Worm (Caenorhabditis elegans) whole organism, young adult: ENCODE measurements around the gene ztf-30.

Experiments
- B0019.2 ChIP-seq: fragments of 200-800 bp; sonication (Bioruptor generic); conservative IDR thresholded peaks from 2 replicates; pipeline ENCODE4 v1.3.6; 2022; ENCODE audit warnings: missing genetic modification reagents, missing genetic modification characterization, missing compliant biosample characterization
- cebp-2 ChIP-seq: fragments of 200-800 bp; sonication (Bioruptor generic); IDR thresholded peaks from 2 replicates; pipeline ENCODE4 v1.3.6; 2022; ENCODE audit warnings: missing genetic modification characterization, missing compliant biosample characterization
- dpl-1 ChIP-seq: fragments of 150-350 bp; optimal IDR thresholded peaks from 2 replicates; lab custom pipeline; 2014; ENCODE audit warnings: missing biosample characterization, missing genetic modification reagents, missing genetic modification characterization
- efl-1 ChIP-seq: fragments of 150-350 bp; optimal IDR thresholded peaks from 2 replicates; lab custom pipeline; 2014; ENCODE audit warnings: missing biosample characterization, missing genetic modification reagents, missing genetic modification characterization
- hlh-12 ChIP-seq: sonication (generic microtip); optimal IDR thresholded peaks from 2 replicates; lab custom pipeline; 2016; ENCODE audit warnings: missing genetic modification characterization, missing compliant biosample characterization
- hsf-1 ChIP-seq: fragments of 200-800 bp; sonication (Bioruptor generic); IDR thresholded peaks from 2 replicates; pipeline ENCODE4 v1.3.6; 2022; ENCODE audit warnings: missing genetic modification reagents, missing genetic modification characterization, missing compliant biosample characterization
- snpc-1.3 ChIP-seq: sonication (generic microtip); optimal IDR thresholded peaks from 2 replicates; lab custom pipeline; 2017; ENCODE audit warnings: missing genetic modification characterization, mild to moderate bottlenecking, missing compliant biosample characterization, antibody characterized with exemption, moderate library complexity, missing genotype, missing genetic modification reagents; ENCODE audit not compliant: insufficient read depth
- snpc-4 ChIP-seq, 5 experiments: fragments of 150-350 bp in 1 of 5; sonication (generic microtip) in 4 of 5; optimal IDR thresholded peaks; 2 replicates each; lab custom pipeline; 2014 to 2018; ENCODE audit warnings: missing genetic modification characterization in 5 of 5, missing biosample characterization in 3 of 5, antibody characterized with exemption in 2 of 5, mild to moderate bottlenecking in 2 of 5, missing compliant biosample characterization in 2 of 5, missing genotype in 2 of 5, moderate library complexity in 2 of 5, missing genetic modification reagents in 1 of 5
- unc-130 ChIP-seq: sonication (generic microtip); optimal IDR thresholded peaks from 2 replicates; lab custom pipeline; 2016; ENCODE audit warnings: missing genetic modification reagents, missing genetic modification characterization, missing compliant biosample characterization
- unc-62 ChIP-seq: fragments of 150-350 bp; optimal IDR thresholded peaks from 2 replicates; lab custom pipeline; 2014; ENCODE audit warnings: missing biosample characterization, missing genetic modification reagents, missing genetic modification characterization

DNA sequence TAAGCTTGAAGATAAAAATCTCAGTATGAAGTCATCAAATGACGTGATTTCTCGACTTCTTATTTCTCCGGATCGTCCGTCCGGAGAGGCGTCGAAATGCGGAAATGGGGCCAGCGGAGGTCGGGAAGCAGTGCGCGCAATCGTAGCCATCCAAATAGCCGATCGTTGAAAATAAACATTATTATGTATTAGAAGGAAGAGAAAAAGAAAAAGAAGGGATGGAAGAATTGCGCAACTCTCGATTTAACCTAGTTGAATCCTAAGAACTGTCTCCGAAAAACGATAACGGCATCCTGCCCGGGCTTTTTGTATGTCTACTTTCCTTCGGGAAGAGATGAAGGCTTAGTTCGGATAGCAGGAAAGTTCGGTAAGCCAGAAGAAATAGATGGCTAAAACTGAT, 4.5 kb upstream of the ztf-30 start:
- TF ChIP-seq efl-1 (GFP tag; lab: Kevin White, UChicago), result no peak
- TF ChIP-seq snpc-1.3 (tag; lab: Kevin White, UChicago), result no peak
- TF ChIP-seq unc-62, result no peak
- no peak for TF ChIP-seq cebp-2 (GFP tag; lab: Robert Waterston, UW)
- TF ChIP-seq snpc-4 (GFP tag; optimal IDR thresholded peaks at IDR 0.05; lab: Kevin White, UChicago), result no peak
- TF ChIP-seq snpc-4 (tag; optimal IDR thresholded peaks at IDR 0.05; lab: Kevin White, UChicago), result no peak
- TF ChIP-seq hlh-12 (tag; lab: Kevin White, UChicago), result no peak
- no peak for TF ChIP-seq hsf-1 (GFP tag; lab: Robert Waterston, UW)
- TF ChIP-seq B0019.2, result no peak
- no peak for TF ChIP-seq unc-130 (GFP tag; lab: Kevin White, UChicago)
- TF ChIP-seq dpl-1 (GFP tag; lab: Kevin White, UChicago), result no peak
